Worm (Caenorhabditis elegans) whole organism, L2 larva: ENCODE results near the gene srz-69.

Experiments used
- ceh-16 ChIP-seq: fragments of 150-350 bp; optimal IDR thresholded peaks from 2 replicates; lab custom pipeline; 2014; ENCODE audit warnings: missing biosample characterization, missing genetic modification characterization
- crh-2 ChIP-seq: sonication (generic microtip); optimal IDR thresholded peaks from 2 replicates; lab custom pipeline; 2017; ENCODE audit warnings: missing biosample characterization, missing genetic modification characterization
- elt-3 ChIP-seq: sonication (generic microtip); optimal IDR thresholded peaks from 2 replicates; lab custom pipeline; 2017; ENCODE audit warnings: missing biosample characterization, missing genetic modification characterization
- lsy-2 ChIP-seq, 2 experiments: fragments of 150-350 bp in 1 of 2; sonication (generic microtip) in 1 of 2; optimal IDR thresholded peaks; 2 replicates each; lab custom pipeline; 2014 to 2017; ENCODE audit warnings: missing biosample characterization in 2 of 2, missing genetic modification characterization in 2 of 2
- nhr-12 ChIP-seq: fragments of 150-350 bp; optimal IDR thresholded peaks from 2 replicates; lab custom pipeline; 2014; ENCODE audit warnings: missing biosample characterization, missing genetic modification characterization
- skn-1 ChIP-seq: sonication (generic microtip); optimal IDR thresholded peaks from 2 replicates; lab custom pipeline; 2017; ENCODE audit warnings: missing biosample characterization, missing genetic modification characterization
- snpc-4 ChIP-seq: fragments of 150-350 bp; optimal IDR thresholded peaks from 2 replicates; lab custom pipeline; 2014; ENCODE audit warnings: missing biosample characterization, missing genetic modification characterization

DNA sequence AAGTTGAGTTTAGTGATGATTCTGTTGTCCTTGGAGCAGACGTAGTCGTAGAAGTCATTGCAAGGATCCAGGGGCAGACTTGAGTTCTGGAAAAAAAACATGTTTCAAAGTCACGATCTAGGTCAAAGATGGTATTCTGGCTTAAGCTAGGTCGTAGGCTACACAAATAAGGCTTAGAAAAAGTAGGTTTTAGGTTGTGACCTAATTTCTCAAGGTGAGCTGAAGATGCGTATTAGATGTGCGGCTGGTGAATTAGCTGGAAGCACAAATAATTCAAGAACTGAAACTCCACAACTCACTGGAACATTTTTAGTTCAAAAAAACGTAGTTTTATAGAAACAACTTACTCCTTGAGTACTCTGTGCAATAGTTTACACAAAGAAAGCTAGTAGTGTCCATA, 32.9 kb downstream of the srz-69 start, which contains the start of gene F09D12.2:
- TF ChIP-seq crh-2 (no peak), ceh-16 (tag; lab: Kevin White, UChicago) (no peak), elt-3 (no peak), lsy-2 (tag; optimal IDR thresholded peaks at IDR 0.05; lab: Kevin White, UChicago) (no peak), snpc-4 (tag; lab: Kevin White, UChicago) (no peak), nhr-12 (tag; lab: Kevin White, UChicago) (no peak), skn-1 (tag; lab: Kevin White, UChicago) (no peak)
